Fruit fly (Drosophila melanogaster) Kc167 (cell line): ENCODE results near the gene DCTN5-p25.

Experiments
- insv ChIP-seq: fragments of >200 bp; optimal IDR thresholded peaks from 3 replicates; lab custom pipeline; 2018; ENCODE audit warnings: missing external identifiers
- psq ChIP-seq: fragments of >200 bp; optimal IDR thresholded peaks from 2 replicates; lab custom pipeline; 2017; ENCODE audit warnings: missing external identifiers
- ttk ChIP-seq: sonication (Bioruptor generic); optimal IDR thresholded peaks from 2 replicates; lab custom pipeline; 2017; ENCODE audit warnings: missing external identifiers

dm6 chr2L:15001847-15002246 is 3.7 kb upstream of the DCTN5-p25 start:
- no peak for TF ChIP-seq insv
- TF ChIP-seq ttk (lab: Kevin White, UChicago), result no peak
- TF ChIP-seq psq (lab: Kevin White, UChicago), result no peak
